Fruit fly (Drosophila melanogaster): ENCODE data around the gene GstO3.

Gene GstO3

dm6 chr3L:8557018-8557417, 38.3 kb downstream of the GstO3 start:
- no peak for TF ChIP-seq CG17801 (GFP tag; optimal IDR thresholded peaks at IDR 0.05; ENCODE audit: partially characterized antibody)

- TF ChIP-seq CG17801 (GFP tag; optimal IDR thresholded peaks at IDR 0.05; ENCODE audit: partially characterized antibody): no peak
These were observed 41.2 kb downstream of the GstO3 start for dm6 chr3L:8559754-8560328.

dm6 chr3L:8560637-8561036, 42.0 kb downstream of the GstO3 start:
- no peak for TF ChIP-seq CG17801 (GFP tag; optimal IDR thresholded peaks at IDR 0.05; ENCODE audit: partially characterized antibody)

All from ovary, adult (tissue).